Worm (Caenorhabditis elegans) whole organism, young adult: Measurements from ENCODE around the gene H28G03.2.

Experiments
- F23B12.7 ChIP-seq: sonication (generic microtip); optimal IDR thresholded peaks from 2 replicates; lab custom pipeline; 2017; ENCODE audit warnings: missing genetic modification characterization, mild to moderate bottlenecking, missing compliant biosample characterization, antibody characterized with exemption, moderate library complexity; ENCODE audit not compliant: insufficient read depth
- F49E8.2 ChIP-seq: sonication (generic microtip); optimal IDR thresholded peaks from 3 replicates; lab custom pipeline; 2017; ENCODE audit warnings: missing genetic modification characterization, mild to moderate bottlenecking, missing compliant biosample characterization, antibody characterized with exemption, moderate library complexity; ENCODE audit not compliant: insufficient read depth
- aptf-3 ChIP-seq: fragments of 200-800 bp; sonication (Bioruptor generic); IDR thresholded peaks from 2 replicates; pipeline ENCODE4 v1.3.6; 2022; ENCODE audit warnings: missing genetic modification characterization, missing compliant biosample characterization
- ceh-79 ChIP-seq: sonication (generic microtip); optimal IDR thresholded peaks from 2 replicates; lab custom pipeline; 2017; ENCODE audit warnings: mild to moderate bottlenecking, missing genetic modification characterization, missing compliant biosample characterization
- hrde-1 ChIP-seq: sonication (generic microtip); optimal IDR thresholded peaks from 2 replicates; lab custom pipeline; 2016; ENCODE audit warnings: missing genetic modification characterization, mild to moderate bottlenecking, missing compliant biosample characterization, moderate library complexity, missing genotype, missing genetic modification reagents, borderline replicate concordance
- madf-6 ChIP-seq: fragments of 200-800 bp; sonication (Bioruptor generic); IDR thresholded peaks from 2 replicates; pipeline ENCODE4 v1.3.6; 2022; ENCODE audit warnings: missing genetic modification reagents, missing genetic modification characterization, missing compliant biosample characterization
- rec-8 ChIP-seq, 2 experiments: sonication (generic microtip); optimal IDR thresholded peaks; 2 replicates each; lab custom pipeline; 2016; ENCODE audit warnings: mild to moderate bottlenecking in 2 of 2, missing genetic modification characterization in 2 of 2, missing genetic modification reagents in 2 of 2, missing genotype in 2 of 2, missing biosample characterization in 1 of 2, missing compliant biosample characterization in 1 of 2, moderate library complexity in 1 of 2
- snpc-3.4 ChIP-seq: sonication (generic microtip); optimal IDR thresholded peaks from 2 replicates; lab custom pipeline; 2017; ENCODE audit warnings: missing genetic modification characterization, mild to moderate bottlenecking, missing compliant biosample characterization, antibody characterized with exemption, moderate library complexity, missing genotype, missing genetic modification reagents
- unc-62 ChIP-seq: fragments of 150-350 bp; optimal IDR thresholded peaks from 2 replicates; lab custom pipeline; 2014; ENCODE audit warnings: missing biosample characterization, missing genetic modification reagents, missing genetic modification characterization

DNA sequence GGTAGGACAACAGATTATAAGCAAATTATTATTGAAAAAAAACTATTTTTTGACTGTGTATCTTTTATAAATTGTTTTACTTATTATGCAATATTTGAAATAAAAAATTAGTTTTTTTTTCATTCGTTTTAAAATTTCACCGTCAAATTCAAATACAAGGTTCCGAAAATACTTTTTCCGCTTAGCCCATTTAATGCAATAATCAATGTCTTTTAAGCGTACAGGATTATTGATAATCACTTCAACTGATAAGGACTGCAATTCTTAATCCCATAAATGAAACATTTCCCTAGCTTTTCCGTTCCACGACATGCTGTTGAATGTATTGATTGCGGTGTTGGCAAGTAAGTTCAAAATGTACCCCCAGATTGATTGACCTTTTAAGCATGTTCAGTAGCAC lies 51.4 kb downstream of the H28G03.2 start, which contains the start of gene nspg-12:
- TF ChIP-seq rec-8 (tag; optimal IDR thresholded peaks at IDR 0.05; lab: Kevin White, UChicago) (no peak), snpc-3.4 (tag; lab: Kevin White, UChicago) (no peak), unc-62 (GFP tag; lab: Kevin White, UChicago) (no peak), ceh-79 (tag; lab: Kevin White, UChicago) (no peak), F49E8.2 (tag; lab: Kevin White, UChicago) (no peak), hrde-1 (tag; lab: Kevin White, UChicago) (no peak), aptf-3 (GFP tag; lab: Robert Waterston, UW) (no peak), madf-6 (GFP tag; lab: Robert Waterston, UW) (no peak), F23B12.7 (tag; lab: Kevin White, UChicago) (no peak)
